Worm (Caenorhabditis elegans): ENCODE results near the gene glb-28.
A peak's percentile ranks its signal among the peaks of the same experiment; 100 is the strongest.

The glb-28 gene

ce11 chrX:15274827-15275761, 42.0 kb downstream of the glb-28 start (continued):
- peak; percentile 15 for TF ChIP-seq nhr-237 (tag; optimal IDR thresholded peaks at IDR 0.05)
- no peak for TF ChIP-seq pqm-1 (tag; optimal IDR thresholded peaks at IDR 0.05)
- TF ChIP-seq nhr-90 (tag; optimal IDR thresholded peaks at IDR 0.05; ENCODE audit: poor library complexity) = peak; percentile 68
- peak; percentile 80 for TF ChIP-seq unc-130 (tag; optimal IDR thresholded peaks at IDR 0.05)
- TF ChIP-seq ceh-88 (GFP tag; IDR thresholded peaks at IDR 0.05) = peak; percentile 49; the same call in 1 of the 2 replicates
- TF ChIP-seq nhr-84 (tag; optimal IDR thresholded peaks at IDR 0.05) = no peak
- peak; percentile 58 for TF ChIP-seq C16A3.4 (tag; optimal IDR thresholded peaks at IDR 0.05)
- peak; percentile 56 for TF ChIP-seq skn-1 (tag; optimal IDR thresholded peaks at IDR 0.05)
- peak; percentile 52 for TF ChIP-seq zip-4 (GFP tag; optimal IDR thresholded peaks at IDR 0.05)
- TF ChIP-seq egl-27 (tag; optimal IDR thresholded peaks at IDR 0.05) = peak; percentile 43 to 81
- TF ChIP-seq lin-14 (GFP tag; optimal IDR thresholded peaks at IDR 0.05) = peak; percentile 98
- no peak for TF ChIP-seq alr-1 (tag; optimal IDR thresholded peaks at IDR 0.05; ENCODE audit: borderline replicate concordance)
- TF ChIP-seq fos-1 (tag; optimal IDR thresholded peaks at IDR 0.05) = peak; percentile 44
- TF ChIP-seq irx-1 (tag; optimal IDR thresholded peaks at IDR 0.05) = peak; percentile 61
- peak; percentile 93 for TF ChIP-seq nhr-71 (tag; optimal IDR thresholded peaks at IDR 0.05)
- peak; percentile 74 for TF ChIP-seq elt-2 (tag; optimal IDR thresholded peaks at IDR 0.05)
- TF ChIP-seq unc-62 (GFP tag; optimal IDR thresholded peaks at IDR 0.05) = no peak
- TF ChIP-seq lin-13 (GFP tag; optimal IDR thresholded peaks at IDR 0.05) = peak; percentile 88
- no peak for TF ChIP-seq aly-2 (tag; optimal IDR thresholded peaks at IDR 0.05)
- peak; percentile 73 for TF ChIP-seq nhr-77 (tag; optimal IDR thresholded peaks at IDR 0.05)
- TF ChIP-seq sptf-1 (tag; optimal IDR thresholded peaks at IDR 0.05) = no peak
- TF ChIP-seq lir-3 (tag; optimal IDR thresholded peaks at IDR 0.05; ENCODE audit: poor library complexity) = peak; percentile 61
- TF ChIP-seq mab-9 (GFP tag; IDR thresholded peaks at IDR 0.05) = no peak
- TF ChIP-seq xbp-1 (tag; optimal IDR thresholded peaks at IDR 0.05) = peak; percentile 27
- TF ChIP-seq C34B4.2 (tag; optimal IDR thresholded peaks at IDR 0.05) = no peak
- peak; percentile 52 for TF ChIP-seq nhr-11 (tag; optimal IDR thresholded peaks at IDR 0.05)
- TF ChIP-seq C04F5.9 (tag; optimal IDR thresholded peaks at IDR 0.05) = no peak
- TF ChIP-seq jun-1 (tag; optimal IDR thresholded peaks at IDR 0.05) = peak; percentile 91
- TF ChIP-seq ces-1 (GFP tag; optimal IDR thresholded peaks at IDR 0.05) = no peak
- peak; percentile 48 for TF ChIP-seq sup-37 (GFP tag; optimal IDR thresholded peaks at IDR 0.05)
- TF ChIP-seq hpl-2 (GFP tag; optimal IDR thresholded peaks at IDR 0.05) = no peak
- TF ChIP-seq mep-1 (tag; optimal IDR thresholded peaks at IDR 0.05) = peak; percentile 64
- peak; percentile 81 for TF ChIP-seq swsn-7 (tag; optimal IDR thresholded peaks at IDR 0.05)
- no peak for TF ChIP-seq hlh-17 (GFP tag; optimal IDR thresholded peaks at IDR 0.05; ENCODE audit: borderline replicate concordance)
- no peak for TF ChIP-seq vab-15 (tag; optimal IDR thresholded peaks at IDR 0.05)
- TF ChIP-seq dsc-1 (tag; optimal IDR thresholded peaks at IDR 0.05) = peak; percentile 49
- peak; percentile 35 for TF ChIP-seq egl-13 (tag; optimal IDR thresholded peaks at IDR 0.05)
- TF ChIP-seq aha-1 (tag; optimal IDR thresholded peaks at IDR 0.05) = no peak
- TF ChIP-seq nhr-12 (tag; optimal IDR thresholded peaks at IDR 0.05) = no peak
- TF ChIP-seq sox-4 (tag; optimal IDR thresholded peaks at IDR 0.05) = no peak
- TF ChIP-seq isw-1 (GFP tag; IDR thresholded peaks at IDR 0.05) = peak; percentile 40
- TF ChIP-seq ceh-90 (tag; optimal IDR thresholded peaks at IDR 0.05) = no peak
- peak; percentile 83 for TF ChIP-seq fkh-8 (tag; optimal IDR thresholded peaks at IDR 0.05)
- peak; percentile 40 to 56 for TF ChIP-seq efl-1 (optimal IDR thresholded peaks at IDR 0.05)
- TF ChIP-seq efl-1 (GFP tag; optimal IDR thresholded peaks at IDR 0.05 in 1 of 2) = peak in 1 of 2 experiments; percentile 64
- TF ChIP-seq Y116A8C.19 (tag; optimal IDR thresholded peaks at IDR 0.05; ENCODE audit: borderline replicate concordance) = no peak
- peak in 2 of 3 experiments; percentile 10 to 17 for TF ChIP-seq dpl-1 (GFP tag; optimal IDR thresholded peaks at IDR 0.05)
- TF ChIP-seq hlh-4 (tag; optimal IDR thresholded peaks at IDR 0.05) = no peak
- TF ChIP-seq nhr-47 (tag; optimal IDR thresholded peaks at IDR 0.05) = peak; percentile 79
- TF ChIP-seq fkh-4 (tag; optimal IDR thresholded peaks at IDR 0.05; ENCODE audit: borderline replicate concordance) = no peak
- no peak for TF ChIP-seq ets-5 (GFP tag; IDR thresholded peaks at IDR 0.05)
